Worm (Caenorhabditis elegans): ENCODE measurements around the gene mab-7.

- TF ChIP-seq ama-1 (optimal IDR thresholded peaks at IDR 0.05) (no peak), F44E2.7 (GFP tag; IDR thresholded peaks at IDR 0.05) (no peak), nhr-237 (tag; optimal IDR thresholded peaks at IDR 0.05) (no peak), php-3 (GFP tag; IDR thresholded peaks at IDR 0.05) (no peak), dve-1 (tag; optimal IDR thresholded peaks at IDR 0.05; ENCODE audit: insufficient read depth) (no peak), dmd-8 (GFP tag; IDR thresholded peaks at IDR 0.05) (no peak), daf-8 (GFP tag; IDR thresholded peaks at IDR 0.05) (no peak), zip-2 (tag; optimal IDR thresholded peaks at IDR 0.05) (no peak), tag-97 (GFP tag; IDR thresholded peaks at IDR 0.05) (no peak), lin-39 (tag; optimal IDR thresholded peaks at IDR 0.05) (no peak)
Measured at ce11 chrX:912990-913389, 15.1 kb upstream of the mab-7 start, which contains the start of gene F35H12.6.
